Fruit fly (Drosophila melanogaster) whole organism, embryonic: ENCODE data around the gene Aatf.

ENCODE experiments used
- CG7839 ChIP-seq: fragments of 200-800 bp; sonication (Bioruptor generic); optimal IDR thresholded peaks from 3 replicates; lab custom pipeline; 2018; ENCODE audit warnings: missing biosample characterization, mild to moderate bottlenecking, missing genetic modification characterization, moderate library complexity
- Camta ChIP-seq: fragments of 200-800 bp; sonication (Bioruptor generic); optimal IDR thresholded peaks from 2 replicates; lab custom pipeline; 2016; ENCODE audit warnings: missing biosample characterization, missing genetic modification characterization
- HLH54F ChIP-seq: fragments of 200-800 bp; sonication (Bioruptor generic); optimal IDR thresholded peaks from 3 replicates; lab custom pipeline; 2016; ENCODE audit warnings: missing biosample characterization, missing genetic modification characterization
- ap ChIP-seq: fragments of 200-800 bp; sonication (Bioruptor generic); IDR thresholded peaks from 2 replicates; pipeline ENCODE4 v1.3.6; 2022; ENCODE audit warnings: missing biosample characterization, missing genetic modification characterization
- kni ChIP-seq: fragments of 200-800 bp; sonication (Bioruptor generic); optimal IDR thresholded peaks from 3 replicates; lab custom pipeline; 2017; ENCODE audit warnings: mild to moderate bottlenecking, missing biosample characterization, missing genetic modification reagents, missing genetic modification characterization
- sens-2 ChIP-seq: fragments of 200-800 bp; sonication (Bioruptor generic); IDR thresholded peaks from 2 replicates; pipeline ENCODE4 v1.3.6; 2022; ENCODE audit warnings: missing biosample characterization, missing genetic modification characterization
- unpg ChIP-seq: fragments of 200-800 bp; sonication (Bioruptor generic); optimal IDR thresholded peaks from 3 replicates; lab custom pipeline; 2018; ENCODE audit warnings: missing biosample characterization, mild to moderate bottlenecking, missing genetic modification characterization, moderate library complexity

DNA sequence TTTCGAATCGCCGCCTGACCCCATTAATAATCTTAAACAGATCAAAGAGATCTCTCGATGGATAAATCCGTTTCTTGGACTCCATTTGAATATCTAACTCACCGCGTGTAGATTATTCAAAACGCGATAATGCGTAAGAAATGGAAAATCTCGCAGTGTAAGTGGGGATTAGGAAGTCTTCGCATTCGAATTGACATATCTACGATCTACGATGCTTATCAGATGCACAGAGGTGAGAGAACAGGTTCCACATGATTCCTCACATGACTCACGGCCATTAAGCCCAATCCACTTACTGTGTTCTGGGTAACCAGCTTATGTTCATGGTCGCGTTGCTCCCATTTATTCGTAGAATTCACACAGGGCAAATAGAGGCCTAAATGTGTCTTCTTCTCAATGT lies 21.2 kb upstream of the Aatf start:
- TF ChIP-seq ap (GFP tag; lab: Robert Waterston, UW) (no peak), kni (GFP tag; lab: Kevin White, UChicago) (no peak), HLH54F (no peak), sens-2 (GFP tag; lab: Robert Waterston, UW) (no peak), CG7839 (tag; lab: Kevin White, UChicago) (no peak), Camta (GFP tag; lab: Kevin White, UChicago) (no peak), unpg (no peak)
